Fruit fly (Drosophila melanogaster) whole organism, pupa: ENCODE data around the gene eIF2Bepsilon.

Experiments used
- CG10348 ChIP-seq: fragments of 200-800 bp; sonication (Bioruptor generic); IDR thresholded peaks from 2 replicates; pipeline ENCODE4 v1.3.6; 2022; ENCODE audit warnings: missing biosample characterization, missing genetic modification characterization
- CG12605 ChIP-seq: fragments of 200-800 bp; sonication (Bioruptor generic); IDR thresholded peaks from 2 replicates; pipeline ENCODE4 v1.3.6; 2022; ENCODE audit warnings: missing biosample characterization, missing genetic modification characterization
- CG13204 ChIP-seq: fragments of 200-800 bp; sonication (Bioruptor generic); optimal IDR thresholded peaks from 2 replicates; lab custom pipeline; 2018; ENCODE audit warnings: missing biosample characterization, mild to moderate bottlenecking, missing genetic modification characterization, moderate library complexity
- CG14655 ChIP-seq: fragments of 200-800 bp; sonication (Bioruptor generic); optimal IDR thresholded peaks from 3 replicates; lab custom pipeline; 2017; ENCODE audit warnings: mild to moderate bottlenecking, missing biosample characterization, missing genetic modification reagents, missing genetic modification characterization
- CG15710 ChIP-seq: fragments of 200-800 bp; sonication (Bioruptor generic); optimal IDR thresholded peaks from 2 replicates; lab custom pipeline; 2018; ENCODE audit warnings: missing biosample characterization, mild to moderate bottlenecking, missing genetic modification characterization, moderate library complexity
- CG17806 ChIP-seq: fragments of 200-800 bp; sonication (Bioruptor generic); optimal IDR thresholded peaks from 2 replicates; lab custom pipeline; 2018; ENCODE audit warnings: missing biosample characterization, mild to moderate bottlenecking, missing genetic modification characterization, moderate library complexity
- CG32121 ChIP-seq: fragments of 200-800 bp; sonication (Bioruptor generic); IDR thresholded peaks from 2 replicates; pipeline ENCODE4 v1.3.6; 2022; ENCODE audit warnings: missing biosample characterization, missing genetic modification characterization
- CG34367 ChIP-seq: fragments of 200-800 bp; sonication (Bioruptor generic); optimal IDR thresholded peaks from 2 replicates; lab custom pipeline; 2018; ENCODE audit warnings: missing biosample characterization, mild to moderate bottlenecking, missing genetic modification characterization
- CG4496 ChIP-seq: fragments of 200-800 bp; sonication (Bioruptor generic); IDR thresholded peaks from 3 replicates; pipeline ENCODE4 v1.3.6; 2022; ENCODE audit warnings: missing biosample characterization, missing genetic modification characterization
- CG8159 ChIP-seq: fragments of 200-800 bp; sonication (Bioruptor generic); optimal IDR thresholded peaks from 3 replicates; lab custom pipeline; 2018; ENCODE audit warnings: missing biosample characterization, mild to moderate bottlenecking, missing genetic modification characterization, moderate library complexity
- CG8301 ChIP-seq: fragments of 200-800 bp; sonication (Bioruptor generic); optimal IDR thresholded peaks from 2 replicates; lab custom pipeline; 2018; ENCODE audit warnings: missing biosample characterization, mild to moderate bottlenecking, missing genetic modification characterization
- CG9948 ChIP-seq: fragments of 200-800 bp; sonication (Bioruptor generic); optimal IDR thresholded peaks from 2 replicates; lab custom pipeline; 2018; ENCODE audit warnings: missing biosample characterization, mild to moderate bottlenecking, missing genetic modification characterization, moderate library complexity
- D1 ChIP-seq: fragments of 200-800 bp; sonication (Bioruptor generic); optimal IDR thresholded peaks from 2 replicates; lab custom pipeline; 2018; ENCODE audit warnings: missing biosample characterization, mild to moderate bottlenecking, missing genetic modification characterization, moderate library complexity
- EcR ChIP-seq: fragments of 200-800 bp; sonication (Bioruptor generic); optimal IDR thresholded peaks from 3 replicates; lab custom pipeline; 2019; ENCODE audit warnings: missing biosample characterization, missing genetic modification characterization, mild to moderate bottlenecking, moderate library complexity, missing genetic modification reagents
- Ets98B ChIP-seq: fragments of 200-800 bp; sonication (Bioruptor generic); IDR thresholded peaks from 2 replicates; pipeline ENCODE4 v1.3.6; 2022; ENCODE audit warnings: missing biosample characterization, missing genetic modification characterization
- Pif1A ChIP-seq: fragments of 200-800 bp; sonication (Bioruptor generic); optimal IDR thresholded peaks from 3 replicates; lab custom pipeline; 2016; ENCODE audit warnings: missing biosample characterization, missing genetic modification characterization
- Pif1B ChIP-seq: fragments of 200-800 bp; sonication (Bioruptor generic); optimal IDR thresholded peaks from 3 replicates; lab custom pipeline; 2016; ENCODE audit warnings: missing biosample characterization, missing genetic modification characterization
- Snoo ChIP-seq: fragments of 200-800 bp; sonication (Bioruptor generic); optimal IDR thresholded peaks from 3 replicates; lab custom pipeline; 2017; ENCODE audit warnings: missing biosample characterization, mild to moderate bottlenecking, missing genetic modification characterization, inconsistent platforms
- fd96Ca ChIP-seq: fragments of 200-800 bp; sonication (Bioruptor generic); IDR thresholded peaks from 3 replicates; pipeline ENCODE4 v1.3.6; 2022; ENCODE audit warnings: missing biosample characterization, missing genetic modification characterization
- gl ChIP-seq: fragments of 200-800 bp; sonication (Bioruptor generic); optimal IDR thresholded peaks from 2 replicates; lab custom pipeline; 2018; ENCODE audit warnings: missing biosample characterization, mild to moderate bottlenecking, missing genetic modification characterization
- rn ChIP-seq: fragments of 200-800 bp; sonication (Bioruptor generic); IDR thresholded peaks from 2 replicates; pipeline ENCODE4 v1.3.6; 2022; ENCODE audit warnings: missing biosample characterization, missing genetic modification characterization

The eIF2Bepsilon gene

dm6 chrX:1940020-1940419 is 17.3 kb upstream of the eIF2Bepsilon start, which contains the start of the genes CG3857 and CG3587:
TSS of gene CG3857 (minus strand) at chrX:1940040.
TSS of gene CG3587 (plus strand) at chrX:1940307.
- TF ChIP-seq fd96Ca (GFP tag; lab: Robert Waterston, UW) (peak; percentile 75), Snoo (peak; percentile 65), CG13204 (no peak), CG4496 (GFP tag; lab: Robert Waterston, UW) (peak; percentile 66), D1 (tag; lab: Kevin White, UChicago) (no peak), CG34367 (tag; lab: Kevin White, UChicago) (peak; percentile 59), gl (tag; lab: Kevin White, UChicago) (peak; percentile 0), CG17806 (tag; lab: Kevin White, UChicago) (peak; percentile 37), CG8159 (peak; percentile 66), Ets98B (GFP tag; lab: Robert Waterston, UW) (peak; percentile 58), rn (peak; percentile 30; the same call in 1 of the 2 replicates), CG14655 (GFP tag; lab: Kevin White, UChicago) (peak; percentile 65), CG9948 (tag; lab: Kevin White, UChicago) (peak; percentile 35), Pif1B (GFP tag; lab: Kevin White, UChicago) (peak; percentile 39), CG15710 (peak; percentile 69), EcR (GFP tag; lab: Kevin White, UChicago) (peak; percentile 37), CG10348 (GFP tag; lab: Robert Waterston, UW) (no peak), CG32121 (GFP tag; lab: Robert Waterston, UW) (peak; percentile 37; the same call in 1 of the 2 replicates), CG12605 (GFP tag; lab: Robert Waterston, UW) (peak; percentile 23; the same call in 1 of the 2 replicates), CG8301 (peak; percentile 52), Pif1A (GFP tag; lab: Kevin White, UChicago) (peak; percentile 68)

dm6 chrX:1927473-1928306 is 5.0 kb upstream of the eIF2Bepsilon start, which contains the start of gene CG11596:
TSS of gene CG11596 (plus strand) at chrX:1927683.
- TF ChIP-seq CG4496 (GFP tag; lab: Robert Waterston, UW), result 0 out of 3 replicates have a peak, but pooled peaks have one; percentile 20
- no peak for TF ChIP-seq Pif1B (GFP tag; lab: Kevin White, UChicago)
- TF ChIP-seq CG10348 (GFP tag; lab: Robert Waterston, UW), result no peak
- TF ChIP-seq CG8301, result no peak
- 0 out of 2 replicates have a peak, but pooled peaks have one; percentile 15 for TF ChIP-seq CG32121 (GFP tag; lab: Robert Waterston, UW)
- TF ChIP-seq, all 21 proteins: peak for 2

- TF ChIP-seq CG14655 (GFP tag; lab: Kevin White, UChicago), result no peak
- TF ChIP-seq Snoo, result no peak
- TF ChIP-seq CG32121 (GFP tag; lab: Robert Waterston, UW), result no peak
- TF ChIP-seq CG8301, result no peak
- TF ChIP-seq Pif1B (GFP tag; lab: Kevin White, UChicago), result no peak
- TF ChIP-seq CG4496 (GFP tag; lab: Robert Waterston, UW), result no peak
- no peak for TF ChIP-seq gl (tag; lab: Kevin White, UChicago)
- no peak for TF ChIP-seq CG13204
- no peak for TF ChIP-seq D1 (tag; lab: Kevin White, UChicago)
- TF ChIP-seq CG10348 (GFP tag; lab: Robert Waterston, UW), result no peak
- TF ChIP-seq CG9948 (tag; lab: Kevin White, UChicago), result no peak
- no peak for TF ChIP-seq CG34367 (tag; lab: Kevin White, UChicago)
- no peak for TF ChIP-seq CG12605 (GFP tag; lab: Robert Waterston, UW)
Observed at dm6 chrX:1909533-1909932, 13.1 kb downstream of the eIF2Bepsilon start.

dm6 chrX:1908757-1909156 is 13.9 kb downstream of the eIF2Bepsilon start, which contains the start of the genes Edem1 and Rbcn-3B:
TSS of gene Edem1 (minus strand) at chrX:1908827.
TSS of gene Rbcn-3B (plus strand) at chrX:1908920.
- TF ChIP-seq gl (tag; lab: Kevin White, UChicago) (peak; percentile 72), CG17806 (tag; lab: Kevin White, UChicago) (peak; percentile 10), CG10348 (GFP tag; lab: Robert Waterston, UW) (no peak), CG14655 (GFP tag; lab: Kevin White, UChicago) (no peak), CG8301 (peak; percentile 41), rn (no peak), fd96Ca (GFP tag; lab: Robert Waterston, UW) (no peak), EcR (GFP tag; lab: Kevin White, UChicago) (peak; percentile 1), Ets98B (GFP tag; lab: Robert Waterston, UW) (peak; percentile 53), D1 (tag; lab: Kevin White, UChicago) (no peak), CG9948 (tag; lab: Kevin White, UChicago) (peak; percentile 1), Pif1A (GFP tag; lab: Kevin White, UChicago) (no peak), Pif1B (GFP tag; lab: Kevin White, UChicago) (no peak), CG15710 (peak; percentile 39), CG12605 (GFP tag; lab: Robert Waterston, UW) (peak; percentile 67), CG8159 (no peak), CG4496 (GFP tag; lab: Robert Waterston, UW) (peak; percentile 52; the same call in 2 of the 3 replicates), CG13204 (no peak), CG34367 (tag; lab: Kevin White, UChicago) (peak; percentile 50), CG32121 (GFP tag; lab: Robert Waterston, UW) (no peak), Snoo (no peak)

- no peak for TF ChIP-seq CG13204
- peak; percentile 21 for TF ChIP-seq gl (tag; lab: Kevin White, UChicago)
- TF ChIP-seq CG4496 (GFP tag; lab: Robert Waterston, UW), result peak; percentile 62; the same call in 2 of the 3 replicates
- TF ChIP-seq CG10348 (GFP tag; lab: Robert Waterston, UW), result no peak
- peak; percentile 59 for TF ChIP-seq Pif1A (GFP tag; lab: Kevin White, UChicago)
- peak; percentile 63 for TF ChIP-seq CG8159
- peak; percentile 59 for TF ChIP-seq CG8301
- peak; percentile 41; the same call in 1 of the 2 replicates for TF ChIP-seq CG32121 (GFP tag; lab: Robert Waterston, UW)
- TF ChIP-seq CG12605 (GFP tag; lab: Robert Waterston, UW), result no peak
- peak; percentile 44 for TF ChIP-seq CG9948 (tag; lab: Kevin White, UChicago)
- peak; percentile 47 for TF ChIP-seq Pif1B (GFP tag; lab: Kevin White, UChicago)
- TF ChIP-seq CG34367 (tag; lab: Kevin White, UChicago), result peak; percentile 40
- TF ChIP-seq rn, result no peak
- peak; percentile 48 for TF ChIP-seq CG17806 (tag; lab: Kevin White, UChicago)
- TF ChIP-seq Ets98B (GFP tag; lab: Robert Waterston, UW), result peak; percentile 50
- TF ChIP-seq CG14655 (GFP tag; lab: Kevin White, UChicago), result no peak
- TF ChIP-seq CG15710, result peak; percentile 54
- peak; percentile 57; the same call in 1 of the 3 replicates for TF ChIP-seq fd96Ca (GFP tag; lab: Robert Waterston, UW)
- TF ChIP-seq Snoo, result peak; percentile 29
- peak; percentile 25 for TF ChIP-seq EcR (GFP tag; lab: Kevin White, UChicago)
- no peak for TF ChIP-seq D1 (tag; lab: Kevin White, UChicago)
Observed at dm6 chrX:1907727-1908264, 14.9 kb downstream of the eIF2Bepsilon start, which contains the start of gene mip130. TSS of gene mip130 (plus strand) at chrX:1908239.
